Worm (Caenorhabditis elegans) whole organism, early embryonic: ENCODE measurements around the gene nep-13.
"Not testable (repeated sequence)": the region's sequence is repeated elsewhere in the genome, so short reads cannot be mapped to it uniquely, and the experiment has no call there.

Experiments
- B0310.2 ChIP-seq: sonication (generic microtip); optimal IDR thresholded peaks from 2 replicates; lab custom pipeline; 2016; ENCODE audit warnings: mild to moderate bottlenecking, missing genetic modification characterization, missing compliant biosample characterization
- F13C5.2 ChIP-seq: sonication (generic microtip); optimal IDR thresholded peaks from 2 replicates; lab custom pipeline; 2017; ENCODE audit warnings: mild to moderate bottlenecking, missing genetic modification characterization, inconsistent platforms, missing compliant biosample characterization
- aly-1 ChIP-seq: sonication (generic microtip); optimal IDR thresholded peaks from 2 replicates; lab custom pipeline; 2016; ENCODE audit warnings: missing genetic modification characterization, missing compliant biosample characterization
- ama-1 ChIP-seq: fragments of 150-350 bp; optimal IDR thresholded peaks from 2 replicates; lab custom pipeline; 2014
- ceh-13 ChIP-seq: fragments of 200-800 bp; sonication (Bioruptor generic); optimal IDR thresholded peaks from 2 replicates; lab custom pipeline; 2018; ENCODE audit warnings: mild to moderate bottlenecking, missing genetic modification characterization, missing compliant biosample characterization
- ceh-36 ChIP-seq: sonication (generic microtip); optimal IDR thresholded peaks from 2 replicates; lab custom pipeline; 2016; ENCODE audit warnings: missing genetic modification characterization, inconsistent platforms, missing compliant biosample characterization
- ets-7 ChIP-seq: sonication (generic microtip); optimal IDR thresholded peaks from 2 replicates; lab custom pipeline; 2016; ENCODE audit warnings: missing genotype, missing genetic modification characterization, missing compliant biosample characterization
- flt-1 ChIP-seq: fragments of 200-800 bp; sonication (Bioruptor generic); IDR thresholded peaks from 2 replicates; pipeline ENCODE4 v1.3.6; 2022; ENCODE audit warnings: missing genetic modification characterization, missing compliant biosample characterization
- hmbx-1 ChIP-seq: sonication (generic microtip); optimal IDR thresholded peaks from 2 replicates; lab custom pipeline; 2016; ENCODE audit warnings: mild to moderate bottlenecking, missing genetic modification characterization, missing compliant biosample characterization
- hmg-4 ChIP-seq: fragments of 200-800 bp; sonication (Bioruptor generic); optimal IDR thresholded peaks from 2 replicates; lab custom pipeline; 2018; ENCODE audit warnings: mild to moderate bottlenecking, missing genetic modification characterization, missing compliant biosample characterization
- hnd-1 ChIP-seq: sonication (generic microtip); optimal IDR thresholded peaks from 2 replicates; lab custom pipeline; 2016; ENCODE audit warnings: missing genetic modification characterization, missing compliant biosample characterization
- pes-1 ChIP-seq: fragments of 200-800 bp; sonication (Bioruptor generic); IDR thresholded peaks from 2 replicates; pipeline ENCODE4 v1.3.6; 2022; ENCODE audit warnings: missing genetic modification reagents, missing genetic modification characterization, missing compliant biosample characterization
- scrt-1 ChIP-seq: fragments of 200-800 bp; sonication (Bioruptor generic); IDR thresholded peaks from 2 replicates; pipeline ENCODE4 v1.3.6; 2022; ENCODE audit warnings: missing genetic modification characterization, missing compliant biosample characterization
- sea-1 ChIP-seq: fragments of 200-800 bp; sonication (Bioruptor generic); conservative IDR thresholded peaks from 2 replicates; pipeline ENCODE4 v1.3.6; 2022; ENCODE audit warnings: missing genetic modification characterization, missing compliant biosample characterization
- tbx-11 ChIP-seq: fragments of 200-800 bp; sonication (Bioruptor generic); IDR thresholded peaks from 2 replicates; pipeline ENCODE4 v1.3.6; 2022; ENCODE audit warnings: missing genetic modification characterization, missing compliant biosample characterization
- tbx-37 ChIP-seq: fragments of 200-800 bp; sonication (Bioruptor generic); conservative IDR thresholded peaks from 2 replicates; pipeline ENCODE4 v1.3.6; 2022; ENCODE audit warnings: missing genetic modification reagents, missing genetic modification characterization, missing compliant biosample characterization
- tra-4 ChIP-seq: sonication (generic microtip); optimal IDR thresholded peaks from 2 replicates; lab custom pipeline; 2017; ENCODE audit warnings: missing genetic modification characterization, missing compliant biosample characterization

nep-13 gene

DNA sequence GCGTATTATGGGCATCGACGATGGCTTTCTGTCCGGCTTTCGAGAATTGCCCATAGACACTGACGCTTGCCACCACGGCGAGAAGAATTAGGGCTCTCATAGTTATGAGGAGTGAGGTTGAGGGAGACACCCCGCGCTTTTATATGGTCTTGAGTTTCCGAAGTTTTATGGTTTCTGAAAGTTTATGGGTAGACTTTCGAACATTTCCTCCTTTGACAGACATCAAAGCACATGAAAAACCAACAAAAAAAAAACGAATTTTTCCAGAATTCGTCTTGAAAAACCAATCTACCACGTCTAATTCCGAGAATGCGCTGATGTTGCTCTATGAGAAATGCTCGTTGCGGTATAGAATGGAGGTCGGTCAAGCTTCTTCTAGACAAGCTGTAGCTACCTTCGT lies 2.1 kb downstream of the nep-13 start, which contains the start of gene scl-15:
Gene scl-15, minus strand, starts transcription at position 101 of the 400 bp plus-strand sequence.
- TF ChIP-seq aly-1 (tag; lab: Kevin White, UChicago) (no peak), ceh-36 (no peak), ceh-13 (GFP tag; lab: Kevin White, UChicago) (no peak), sea-1 (GFP tag; lab: Robert Waterston, UW) (no peak), ets-7 (tag; lab: Kevin White, UChicago) (no peak), hmg-4 (GFP tag; lab: Kevin White, UChicago) (no peak), tbx-37 (GFP tag; lab: Robert Waterston, UW) (no peak), F13C5.2 (tag; lab: Kevin White, UChicago) (no peak), hmbx-1 (tag; lab: Kevin White, UChicago) (no peak), pes-1 (GFP tag; lab: Robert Waterston, UW) (no peak), scrt-1 (no peak), tra-4 (tag; lab: Kevin White, UChicago) (no peak), B0310.2 (no peak), tbx-11 (GFP tag; lab: Robert Waterston, UW) (no peak), ama-1 (lab: Kevin White, UChicago) (no peak), hnd-1 (tag; lab: Kevin White, UChicago) (no peak), flt-1 (GFP tag; lab: Robert Waterston, UW) (no peak)

DNA sequence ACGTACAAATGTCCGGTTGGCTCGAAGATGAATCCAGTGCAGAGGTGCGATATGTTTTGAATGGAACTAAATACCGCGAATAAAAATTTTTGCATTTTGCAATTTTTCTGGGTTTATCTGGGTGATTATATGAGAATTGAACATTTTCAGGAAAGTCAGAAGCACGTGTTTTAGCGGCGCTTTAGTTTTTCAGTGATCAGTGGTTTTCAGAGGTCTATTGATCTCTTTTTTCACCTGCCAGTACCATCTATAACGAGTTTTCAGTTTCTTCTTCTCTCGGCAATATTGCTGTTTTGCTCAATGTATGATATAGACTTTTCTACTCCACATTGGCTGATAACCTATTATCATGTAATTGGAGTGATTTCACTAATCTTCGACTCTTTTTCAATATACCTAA lies 4.6 kb downstream of the nep-13 start, which contains the start of gene sri-63:
Gene sri-63, plus strand, starts transcription at position 301 of the 400 bp plus-strand sequence.
- no peak for TF ChIP-seq scrt-1
- no peak for TF ChIP-seq hmg-4 (GFP tag; lab: Kevin White, UChicago)
- no peak for TF ChIP-seq pes-1 (GFP tag; lab: Robert Waterston, UW)
- TF ChIP-seq ets-7 (tag; lab: Kevin White, UChicago), result no peak
- TF ChIP-seq hmbx-1 (tag; lab: Kevin White, UChicago), result no peak
- no peak for TF ChIP-seq sea-1 (GFP tag; lab: Robert Waterston, UW)
- TF ChIP-seq ceh-13 (GFP tag; lab: Kevin White, UChicago), result no peak
- TF ChIP-seq hnd-1 (tag; lab: Kevin White, UChicago), result no peak

DNA sequence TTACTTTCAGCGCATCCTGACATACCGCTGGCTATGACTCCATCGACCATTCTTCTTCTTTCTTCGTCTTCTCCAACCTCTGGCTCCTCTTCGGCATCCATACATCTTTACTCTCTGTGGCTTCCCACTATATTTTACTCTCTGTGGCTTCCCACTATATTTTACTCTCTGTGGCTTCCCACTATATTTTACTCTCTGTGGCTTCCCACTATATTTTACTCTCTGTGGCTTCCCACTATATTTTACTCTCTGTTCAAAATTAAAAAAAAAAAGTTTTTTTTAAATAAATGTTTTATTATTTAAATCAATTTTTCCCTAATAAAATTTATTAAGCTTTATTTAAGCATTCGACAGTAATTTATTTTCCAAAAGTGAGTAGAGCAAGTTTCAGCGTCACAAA lies 8.1 kb downstream of the nep-13 start, which contains the start of gene F39E9.14:
Gene F39E9.14, minus strand, starts transcription at position 101 of the 400 bp plus-strand sequence.
- TF ChIP-seq ama-1 (lab: Kevin White, UChicago); pes-1 (GFP tag; lab: Robert Waterston, UW); flt-1 (GFP tag; lab: Robert Waterston, UW): not testable (repeated sequence)

DNA sequence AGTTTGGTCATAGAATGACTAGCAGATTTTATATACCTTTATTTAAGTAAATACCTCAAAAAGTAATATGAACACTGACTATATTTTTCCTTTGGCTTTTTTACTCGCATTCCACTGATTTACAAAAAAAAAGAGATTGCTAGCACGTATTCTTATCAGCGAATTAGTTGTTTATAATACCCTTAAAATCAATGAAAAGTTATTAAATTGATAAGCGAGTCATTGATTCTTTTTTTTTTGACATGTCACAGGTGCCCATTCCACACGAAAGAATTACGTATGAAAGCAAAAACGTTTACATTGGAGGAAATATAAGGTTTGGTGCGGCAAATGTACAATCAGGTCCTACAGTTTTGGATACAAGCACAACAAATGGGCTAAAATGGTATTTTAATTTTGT lies 12.7 kb downstream of the nep-13 start, which contains the start of gene btb-17:
Gene btb-17, plus strand, starts transcription at position 213 of the 400 bp plus-strand sequence.
- TF ChIP-seq tbx-11 (GFP tag; lab: Robert Waterston, UW) (no peak), hmg-4 (GFP tag; lab: Kevin White, UChicago) (no peak), F13C5.2 (tag; lab: Kevin White, UChicago) (no peak), ama-1 (lab: Kevin White, UChicago) (no peak), hnd-1 (tag; lab: Kevin White, UChicago) (no peak), ets-7 (tag; lab: Kevin White, UChicago) (no peak), scrt-1 (no peak), ceh-36 (no peak), tra-4 (tag; lab: Kevin White, UChicago) (no peak)

DNA sequence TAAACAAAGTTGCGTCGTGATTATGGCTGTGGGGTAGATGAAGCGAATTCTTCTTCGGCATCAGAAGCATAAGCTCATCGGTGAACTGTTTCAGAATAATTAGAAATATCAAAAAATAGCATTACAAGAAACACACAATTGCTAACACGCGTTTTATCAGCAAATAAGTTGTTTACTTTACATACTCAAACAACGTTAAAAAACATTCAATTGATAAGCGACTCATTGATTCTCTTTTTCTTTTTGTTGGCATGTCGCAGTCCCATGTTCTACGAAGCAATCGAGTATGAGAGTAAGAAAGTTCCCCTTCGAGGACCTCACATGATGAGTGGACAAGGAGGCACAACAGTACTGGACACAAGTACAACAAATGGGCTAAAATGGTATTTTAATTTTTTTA lies 14.2 kb downstream of the nep-13 start, which contains the start of gene btb-16:
Gene btb-16, plus strand, starts transcription at position 240 of the 400 bp plus-strand sequence.
- TF ChIP-seq tbx-37 (GFP tag; lab: Robert Waterston, UW) (no peak), ceh-36 (no peak), scrt-1 (no peak), tra-4 (tag; lab: Kevin White, UChicago) (no peak), ceh-13 (GFP tag; lab: Kevin White, UChicago) (no peak), sea-1 (GFP tag; lab: Robert Waterston, UW) (no peak), hnd-1 (tag; lab: Kevin White, UChicago) (no peak), ets-7 (tag; lab: Kevin White, UChicago) (no peak), pes-1 (GFP tag; lab: Robert Waterston, UW) (no peak), tbx-11 (GFP tag; lab: Robert Waterston, UW) (no peak), ama-1 (lab: Kevin White, UChicago) (no peak), hmbx-1 (tag; lab: Kevin White, UChicago) (no peak), F13C5.2 (tag; lab: Kevin White, UChicago) (no peak)

DNA sequence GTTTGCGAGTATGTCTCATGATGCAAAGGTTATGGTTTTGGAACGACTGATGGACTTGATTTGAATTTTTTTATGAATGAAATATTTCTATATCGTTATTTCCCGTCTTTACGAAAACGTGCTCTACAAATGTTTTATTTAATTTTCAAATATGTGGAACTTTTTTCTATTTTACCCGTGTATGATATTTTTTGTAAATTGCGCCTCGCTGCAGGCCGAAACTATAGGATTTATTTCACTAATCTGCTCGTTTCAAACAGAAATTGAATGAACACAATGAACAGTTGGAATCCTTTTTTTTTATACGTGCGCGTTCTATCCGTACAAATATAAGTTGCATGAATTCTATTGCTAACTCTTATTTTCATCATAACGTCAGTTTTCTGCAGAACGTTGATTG lies 15.5 kb downstream of the nep-13 start, which contains the start of gene btb-18:
Gene btb-18, plus strand, starts transcription at position 301 of the 400 bp plus-strand sequence.
- TF ChIP-seq F13C5.2 (tag; lab: Kevin White, UChicago) (no peak), flt-1 (GFP tag; lab: Robert Waterston, UW) (no peak), hnd-1 (tag; lab: Kevin White, UChicago) (no peak), aly-1 (tag; lab: Kevin White, UChicago) (no peak)

DNA sequence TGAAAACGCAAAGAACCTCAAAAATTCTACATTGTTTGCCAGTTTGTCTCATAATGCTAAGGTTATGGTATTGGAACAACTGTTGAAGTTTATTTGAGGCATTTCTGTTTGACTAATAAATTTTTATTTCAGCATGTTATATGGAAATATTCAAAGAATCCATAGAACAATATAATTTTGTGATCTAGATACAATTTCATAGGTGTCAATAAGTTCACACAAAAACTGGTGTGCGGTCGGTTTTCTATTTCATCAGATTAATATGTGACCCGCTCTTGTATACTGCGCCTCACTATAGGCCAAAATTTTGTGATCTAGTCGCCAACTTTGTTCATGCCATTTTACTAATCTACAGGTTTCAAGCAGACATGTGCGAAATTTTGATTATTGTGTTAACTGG lies 17.0 kb downstream of the nep-13 start, which contains the start of gene btb-22:
Gene btb-22, plus strand, starts transcription at position 301 of the 400 bp plus-strand sequence.
- no peak for TF ChIP-seq ceh-13 (GFP tag; lab: Kevin White, UChicago)
- no peak for TF ChIP-seq ama-1 (lab: Kevin White, UChicago)
- TF ChIP-seq sea-1 (GFP tag; lab: Robert Waterston, UW), result no peak
- TF ChIP-seq F13C5.2 (tag; lab: Kevin White, UChicago), result no peak
- TF ChIP-seq tbx-37 (GFP tag; lab: Robert Waterston, UW), result no peak
- no peak for TF ChIP-seq hmbx-1 (tag; lab: Kevin White, UChicago)
- no peak for TF ChIP-seq hnd-1 (tag; lab: Kevin White, UChicago)
- TF ChIP-seq B0310.2, result no peak
- no peak for TF ChIP-seq ceh-36
- no peak for TF ChIP-seq tbx-11 (GFP tag; lab: Robert Waterston, UW)
- TF ChIP-seq flt-1 (GFP tag; lab: Robert Waterston, UW), result no peak
- TF ChIP-seq tra-4 (tag; lab: Kevin White, UChicago), result no peak
- no peak for TF ChIP-seq pes-1 (GFP tag; lab: Robert Waterston, UW)
- no peak for TF ChIP-seq hmg-4 (GFP tag; lab: Kevin White, UChicago)
- no peak for TF ChIP-seq ets-7 (tag; lab: Kevin White, UChicago)
- TF ChIP-seq aly-1 (tag; lab: Kevin White, UChicago), result no peak
- no peak for TF ChIP-seq scrt-1
